Worm (Caenorhabditis elegans): ENCODE data around the gene pgp-13.

- TF ChIP-seq cog-1 (tag; optimal IDR thresholded peaks at IDR 0.05): no peak
- TF ChIP-seq T22C8.4 (GFP tag; IDR thresholded peaks at IDR 0.05): no peak
- no peak for TF ChIP-seq ztf-29 (GFP tag; IDR thresholded peaks at IDR 0.05)
- TF ChIP-seq flt-1 (GFP tag; IDR thresholded peaks at IDR 0.05): no peak
Observed at ce11 chrX:12726129-12726528, 12.4 kb upstream of the pgp-13 start.
